Worm (Caenorhabditis elegans): ENCODE results near the gene gldi-7.

gldi-7 gene

ce11 chrII:8485603-8486002 is 45.4 kb downstream of the gldi-7 start, which contains the start of gene gbh-2 (continued):
- no peak for TF ChIP-seq unc-39 (tag; optimal IDR thresholded peaks at IDR 0.05)
- no peak for TF ChIP-seq ama-1 (optimal IDR thresholded peaks at IDR 0.05)
- no peak for TF ChIP-seq lin-13 (GFP tag; optimal IDR thresholded peaks at IDR 0.05)
- no peak for TF ChIP-seq ceh-82 (tag; optimal IDR thresholded peaks at IDR 0.05)
- no peak for TF ChIP-seq ceh-28 (tag; optimal IDR thresholded peaks at IDR 0.05)
- no peak for TF ChIP-seq ztf-11 (tag; optimal IDR thresholded peaks at IDR 0.05)
- TF ChIP-seq snpc-1.2 (GFP tag; IDR thresholded peaks at IDR 0.05) = no peak
- TF ChIP-seq spr-1 (tag; optimal IDR thresholded peaks at IDR 0.05) = no peak
- peak; percentile 85 for TF ChIP-seq pqm-1 (tag; optimal IDR thresholded peaks at IDR 0.05)
- TF ChIP-seq attf-4 (tag; optimal IDR thresholded peaks at IDR 0.05) = no peak
- no peak for TF ChIP-seq zip-2 (tag; optimal IDR thresholded peaks at IDR 0.05)
- no peak for TF ChIP-seq unc-62 (GFP tag; optimal IDR thresholded peaks at IDR 0.05 in 1 of 2)
- TF ChIP-seq unc-62 (tag; optimal IDR thresholded peaks at IDR 0.05) = no peak
- peak; percentile 42 to 94 for TF ChIP-seq hif-1 (tag; optimal IDR thresholded peaks at IDR 0.05)
- TF ChIP-seq egl-27 (tag; optimal IDR thresholded peaks at IDR 0.05) = no peak
- peak; percentile 80 for TF ChIP-seq nhr-48 (tag; optimal IDR thresholded peaks at IDR 0.05)
- TF ChIP-seq F26F4.8 (GFP tag; conservative IDR thresholded peaks at IDR 0.05) = no peak
- TF ChIP-seq nhr-25 (tag; optimal IDR thresholded peaks at IDR 0.05; ENCODE audit: borderline replicate concordance, insufficient read depth) = peak; percentile 22
- no peak for TF ChIP-seq lin-1 (GFP tag; IDR thresholded peaks at IDR 0.05)
- no peak for TF ChIP-seq hmg-1.1 (GFP tag; IDR thresholded peaks at IDR 0.05)
- TF ChIP-seq Y105C5A.15 (GFP tag; IDR thresholded peaks at IDR 0.05) = no peak
- no peak for TF ChIP-seq dpl-1 (GFP tag; optimal IDR thresholded peaks at IDR 0.05)
- no peak for TF ChIP-seq duxl-1 (tag; optimal IDR thresholded peaks at IDR 0.05; ENCODE audit: poor library complexity)
- TF ChIP-seq daf-19 (GFP tag; conservative IDR thresholded peaks at IDR 0.05) = no peak
- TF ChIP-seq aha-1 (tag) = peak; percentile 43
- TF ChIP-seq D1046.2 (GFP tag; IDR thresholded peaks at IDR 0.05) = no peak
- no peak for TF ChIP-seq tag-97 (GFP tag; IDR thresholded peaks at IDR 0.05)
- TF ChIP-seq Y75B8A.6 (GFP tag; IDR thresholded peaks at IDR 0.05) = no peak
- no peak for TF ChIP-seq ceh-32 (tag; optimal IDR thresholded peaks at IDR 0.05; ENCODE audit: poor library complexity)
- no peak for TF ChIP-seq arid-1 (GFP tag; conservative IDR thresholded peaks at IDR 0.05)
- TF ChIP-seq mxl-3 (GFP tag; optimal IDR thresholded peaks at IDR 0.05) = no peak

DNA sequence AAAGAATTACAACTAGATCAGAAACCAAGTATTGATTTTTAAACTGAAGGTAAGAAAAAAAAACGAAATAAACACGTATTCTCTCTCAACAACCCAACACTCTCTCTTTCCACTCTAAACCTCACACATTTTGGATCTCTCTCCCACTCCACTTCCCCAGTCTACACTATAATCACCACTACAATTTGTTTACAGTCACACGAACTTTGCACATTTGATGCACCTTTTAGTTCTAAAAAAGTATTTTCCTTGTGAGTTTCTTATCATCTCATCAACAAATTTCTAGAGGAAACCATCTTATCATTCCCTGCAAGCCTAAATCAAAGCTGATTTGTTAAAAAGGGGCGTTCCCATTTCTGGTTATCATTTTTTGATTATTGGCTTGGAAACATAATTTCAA is 46.5 kb downstream of the gldi-7 start:
- TF ChIP-seq snpc-4 (tag; optimal IDR thresholded peaks at IDR 0.05) = no peak
- TF ChIP-seq gei-8 (GFP tag; optimal IDR thresholded peaks at IDR 0.05) = no peak
- TF ChIP-seq madf-9 (GFP tag; conservative IDR thresholded peaks at IDR 0.05) = no peak
- peak in 1 of 2 experiments; percentile 77 for TF ChIP-seq daf-16 (GFP tag; optimal IDR thresholded peaks at IDR 0.05)
- peak; percentile 98 for TF ChIP-seq daf-16 (tag; optimal IDR thresholded peaks at IDR 0.05)
- TF ChIP-seq ama-1 (optimal IDR thresholded peaks at IDR 0.05) = no peak
- peak; percentile 56 for TF ChIP-seq pqm-1 (tag; optimal IDR thresholded peaks at IDR 0.05)
- TF ChIP-seq mxl-2 (GFP tag; conservative IDR thresholded peaks at IDR 0.05) = no peak
- peak; percentile 30 for TF ChIP-seq mes-2 (tag; optimal IDR thresholded peaks at IDR 0.05; ENCODE audit: poor library complexity, severe bottlenecking)
- peak; percentile 73 for TF ChIP-seq nhr-77 (tag; optimal IDR thresholded peaks at IDR 0.05)
- no peak for TF ChIP-seq ztf-11 (tag; optimal IDR thresholded peaks at IDR 0.05)
- no peak for TF ChIP-seq mdt-29 (GFP tag; IDR thresholded peaks at IDR 0.05)
- TF ChIP-seq hlh-30 (tag; optimal IDR thresholded peaks at IDR 0.05; ENCODE audit: insufficient read depth) = peak; percentile 54
- TF ChIP-seq nhr-48 (tag; optimal IDR thresholded peaks at IDR 0.05) = peak; percentile 73
- peak; percentile 58 for TF ChIP-seq mep-1 (tag; optimal IDR thresholded peaks at IDR 0.05)
- TF ChIP-seq nhr-102 (tag; optimal IDR thresholded peaks at IDR 0.05) = peak; percentile 18
- peak; percentile 19 for TF ChIP-seq mxl-3 (GFP tag; optimal IDR thresholded peaks at IDR 0.05)
- TF ChIP-seq nhr-25 (tag; optimal IDR thresholded peaks at IDR 0.05; ENCODE audit: borderline replicate concordance, insufficient read depth) = peak; percentile 16
- peak; percentile 63; the same call in 1 of the 2 replicates for TF ChIP-seq php-3 (GFP tag; IDR thresholded peaks at IDR 0.05)
- no peak for TF ChIP-seq tra-1 (GFP tag; IDR thresholded peaks at IDR 0.05)
- TF ChIP-seq aha-1 (tag) = peak; percentile 80
- peak; percentile 94 for TF ChIP-seq dve-1 (tag; optimal IDR thresholded peaks at IDR 0.05; ENCODE audit: insufficient read depth)
- TF ChIP-seq tag-97 (GFP tag; IDR thresholded peaks at IDR 0.05) = no peak
- TF ChIP-seq dmd-8 (GFP tag; IDR thresholded peaks at IDR 0.05) = no peak
- TF ChIP-seq rbr-2 (tag; optimal IDR thresholded peaks at IDR 0.05) = no peak
- peak; percentile 85 for TF ChIP-seq dmd-6 (GFP tag; IDR thresholded peaks at IDR 0.05)
- TF ChIP-seq lin-13 (GFP tag; optimal IDR thresholded peaks at IDR 0.05) = peak; percentile 41
- TF ChIP-seq lsy-2 (tag; optimal IDR thresholded peaks at IDR 0.05) = peak in 1 of 2 experiments; percentile 51
- peak; percentile 100 for TF ChIP-seq nhr-28 (tag; optimal IDR thresholded peaks at IDR 0.05)

All from whole organism, L4 larva.